Fruit fly (Drosophila melanogaster): ENCODE measurements around the gene CG31125.

The CG31125 gene

DNA sequence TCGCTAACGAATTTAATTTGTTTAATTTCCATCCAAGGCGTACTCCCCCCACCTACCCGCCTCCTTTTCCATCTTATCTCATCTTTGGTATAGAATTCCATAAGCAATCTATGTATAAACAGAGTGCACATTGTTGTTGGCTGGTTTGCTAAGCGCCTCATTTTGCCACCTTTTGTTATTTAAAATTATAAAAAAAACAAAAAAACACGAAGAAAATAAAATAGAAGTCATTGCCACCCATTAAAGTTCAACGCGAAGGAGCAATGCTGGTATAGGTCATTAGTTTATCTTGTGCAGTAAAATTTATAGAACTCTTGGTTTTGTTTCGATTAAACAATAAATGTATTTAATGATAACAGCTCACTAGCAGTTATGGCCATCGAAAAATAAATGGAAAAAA, 20.3 kb downstream of the CG31125 start:
- TF ChIP-seq bab1 (GFP tag; optimal IDR thresholded peaks at IDR 0.05) = no peak
- TF ChIP-seq kay (GFP tag; ENCODE audit: borderline replicate concordance) = peak; percentile 73

DNA sequence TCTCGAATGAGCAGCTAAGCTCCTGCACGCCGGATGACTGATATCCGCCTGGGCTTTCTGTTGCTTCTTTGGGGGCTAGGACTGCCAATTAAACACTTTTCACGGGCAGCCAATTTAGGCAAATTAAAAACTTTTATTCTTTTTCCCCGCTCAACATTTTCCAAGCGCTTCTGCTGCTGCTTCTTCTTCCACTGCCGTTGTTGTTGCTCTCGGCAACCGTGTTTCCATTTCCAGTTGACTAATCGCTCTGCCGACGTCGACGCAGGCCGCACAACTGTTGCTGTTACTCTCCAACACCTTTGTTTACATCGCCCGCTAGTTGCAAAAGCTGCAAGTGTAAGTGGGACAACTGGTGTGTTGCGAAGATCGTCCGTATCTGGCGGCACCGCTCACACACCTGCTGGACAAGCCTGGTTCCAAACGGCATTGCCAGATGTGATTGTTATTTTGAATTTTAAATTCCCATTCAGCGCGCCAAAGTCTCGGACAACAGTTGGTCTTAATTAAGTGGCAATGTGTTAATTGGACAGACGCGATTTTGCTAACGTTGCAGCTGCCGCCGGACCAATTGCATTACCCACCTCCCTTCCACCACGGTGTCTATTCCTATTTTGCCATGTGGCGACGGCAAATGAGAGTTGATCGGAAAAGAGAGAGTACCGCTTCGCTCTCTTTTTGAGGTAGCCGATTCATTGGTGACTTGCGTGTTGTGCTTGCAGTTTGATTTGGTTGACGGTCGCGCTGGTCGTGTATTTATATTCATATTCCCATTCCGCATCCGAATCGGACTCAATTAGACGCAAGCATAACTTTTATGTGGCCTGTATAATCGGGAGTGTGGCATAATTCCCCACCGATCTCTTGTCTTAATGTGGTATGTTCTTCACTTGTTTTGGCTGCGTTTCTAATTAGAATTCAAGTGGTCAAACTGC, 24.5 kb downstream of the CG31125 start, which contains the start of gene Wsck:
Gene Wsck (minus strand): TSS at position 199 of the 932 bp plus-strand sequence.
- TF ChIP-seq cnc (optimal IDR thresholded peaks at IDR 0.05) (peak; percentile 55 to 76), Mnt (GFP tag; optimal IDR thresholded peaks at IDR 0.05) (peak; percentile 82), toe (GFP tag; optimal IDR thresholded peaks at IDR 0.05) (no peak), pad (GFP tag; optimal IDR thresholded peaks at IDR 0.05) (peak; percentile 68), CG14711 (tag; optimal IDR thresholded peaks at IDR 0.05) (peak; percentile 19), CG5204 (GFP tag; optimal IDR thresholded peaks at IDR 0.05) (no peak), bab1 (GFP tag; optimal IDR thresholded peaks at IDR 0.05) (peak; percentile 63), CG12768 (GFP tag; optimal IDR thresholded peaks at IDR 0.05) (peak; percentile 33), ovo (GFP tag; optimal IDR thresholded peaks at IDR 0.05) (peak; percentile 33), cic (GFP tag; optimal IDR thresholded peaks at IDR 0.05) (peak; percentile 77), CG1620 (GFP tag; optimal IDR thresholded peaks at IDR 0.05) (no peak), CG7101 (tag; optimal IDR thresholded peaks at IDR 0.05) (peak; percentile 30), Hr96 (GFP tag; optimal IDR thresholded peaks at IDR 0.05) (no peak), kay (GFP tag; ENCODE audit: borderline replicate concordance) (peak; percentile 96), tj (GFP tag; optimal IDR thresholded peaks at IDR 0.05) (peak; percentile 89)

DNA sequence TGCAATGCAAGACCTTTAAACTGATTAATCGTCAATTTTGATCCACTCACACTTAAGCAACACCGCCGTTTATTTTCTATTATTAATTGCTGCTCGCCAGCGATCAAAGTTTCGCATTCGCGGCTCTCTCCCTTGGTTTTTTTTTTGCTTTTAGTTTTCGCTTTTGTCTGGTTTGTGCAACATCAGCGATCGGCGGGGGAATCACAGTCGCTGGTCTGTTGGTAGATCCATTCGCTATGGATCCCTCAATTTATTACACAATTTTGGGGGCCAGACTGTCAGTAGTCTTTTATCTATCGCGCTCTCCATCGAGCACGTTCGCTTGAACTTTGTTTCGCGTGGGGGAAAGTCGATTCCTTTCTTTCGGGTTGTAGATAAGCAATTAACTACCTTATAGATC, 28.0 kb downstream of the CG31125 start:
- peak; percentile 3 for TF ChIP-seq cic (GFP tag; optimal IDR thresholded peaks at IDR 0.05)
- TF ChIP-seq CG12768 (GFP tag; optimal IDR thresholded peaks at IDR 0.05) = peak; percentile 54
- no peak for TF ChIP-seq Mnt (GFP tag; optimal IDR thresholded peaks at IDR 0.05)
- TF ChIP-seq Crg-1 (GFP tag; optimal IDR thresholded peaks at IDR 0.05) = no peak
- TF ChIP-seq tj (GFP tag; optimal IDR thresholded peaks at IDR 0.05) = peak; percentile 66
- TF ChIP-seq toe (GFP tag; optimal IDR thresholded peaks at IDR 0.05) = no peak

DNA sequence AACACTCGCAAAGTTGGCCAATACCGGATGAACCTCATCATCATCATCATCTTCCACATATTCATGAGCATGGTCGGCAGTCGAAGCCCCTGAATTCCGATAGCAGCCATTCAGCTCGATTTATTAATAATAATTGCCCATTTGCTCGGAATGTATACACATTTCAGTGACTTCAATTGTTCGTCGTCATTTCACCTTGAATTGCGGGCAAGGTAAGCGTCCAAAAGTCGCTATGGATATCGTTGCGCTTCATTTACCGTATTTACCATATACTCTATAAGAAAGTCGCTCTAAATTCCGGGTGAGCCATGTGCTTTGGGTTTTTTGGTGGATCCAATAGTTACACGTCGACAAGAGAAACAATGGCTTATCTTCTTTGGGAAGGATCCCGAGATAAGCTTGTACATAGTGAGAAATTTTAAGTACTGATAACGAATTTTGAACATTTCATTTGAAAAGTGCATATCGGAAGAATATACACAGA, 28.6 kb downstream of the CG31125 start:
- TF ChIP-seq CG33017 (tag; optimal IDR thresholded peaks at IDR 0.05) (peak; percentile 11), CG14711 (tag; optimal IDR thresholded peaks at IDR 0.05) (peak; percentile 37), CG7101 (tag; optimal IDR thresholded peaks at IDR 0.05) (peak; percentile 21), Clk (GFP tag; optimal IDR thresholded peaks at IDR 0.05) (peak; percentile 17), tj (GFP tag; optimal IDR thresholded peaks at IDR 0.05) (no peak), Mnt (GFP tag; optimal IDR thresholded peaks at IDR 0.05) (peak; percentile 43), cnc (optimal IDR thresholded peaks at IDR 0.05) (no peak), Hr96 (GFP tag; optimal IDR thresholded peaks at IDR 0.05) (no peak), pad (GFP tag; optimal IDR thresholded peaks at IDR 0.05) (peak; percentile 30), CG5204 (GFP tag; optimal IDR thresholded peaks at IDR 0.05) (no peak), toe (GFP tag; optimal IDR thresholded peaks at IDR 0.05) (no peak), CG12768 (GFP tag; optimal IDR thresholded peaks at IDR 0.05) (no peak), CG7045 (GFP tag; optimal IDR thresholded peaks at IDR 0.05) (peak; percentile 65), bab1 (GFP tag; optimal IDR thresholded peaks at IDR 0.05) (peak; percentile 34), ovo (GFP tag; optimal IDR thresholded peaks at IDR 0.05) (no peak), CG1620 (GFP tag; optimal IDR thresholded peaks at IDR 0.05) (no peak), Crg-1 (GFP tag; optimal IDR thresholded peaks at IDR 0.05) (no peak), cic (GFP tag; optimal IDR thresholded peaks at IDR 0.05) (no peak), kay (GFP tag; ENCODE audit: borderline replicate concordance) (no peak), CG11617 (GFP tag; optimal IDR thresholded peaks at IDR 0.05) (peak; percentile 14)

DNA sequence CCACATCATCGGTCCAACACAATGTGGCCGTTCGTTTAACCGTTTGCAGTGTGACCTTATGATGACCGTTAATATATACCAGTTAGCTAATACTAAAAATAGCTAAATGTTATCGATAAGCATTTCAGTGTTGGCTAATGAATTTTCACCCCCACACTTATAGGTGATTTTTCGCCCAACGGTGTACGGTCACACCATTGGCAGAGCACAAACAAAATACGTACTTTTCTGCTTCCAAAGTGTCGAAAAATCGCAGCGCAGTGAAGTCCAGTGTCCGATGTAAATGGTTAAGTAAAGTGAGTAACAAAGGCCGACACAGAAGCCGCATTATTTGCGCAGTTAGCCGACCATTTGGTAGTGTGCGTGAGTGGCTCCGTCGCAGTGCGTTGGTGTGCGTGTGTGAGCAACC, 29.1 kb downstream of the CG31125 start, which contains the start of the genes Syx18 and atl:
Gene Syx18 (minus strand): TSS at position 46 of the 409 bp plus-strand sequence.
Gene atl (plus strand): TSS at position 155 of the 409 bp plus-strand sequence.
- TF ChIP-seq Hr96 (GFP tag; optimal IDR thresholded peaks at IDR 0.05) = no peak
- peak; percentile 26 for TF ChIP-seq pad (GFP tag; optimal IDR thresholded peaks at IDR 0.05)
- TF ChIP-seq CG33017 (tag; optimal IDR thresholded peaks at IDR 0.05) = no peak
- TF ChIP-seq Crg-1 (GFP tag; optimal IDR thresholded peaks at IDR 0.05) = peak; percentile 36
- no peak for TF ChIP-seq CG5204 (GFP tag; optimal IDR thresholded peaks at IDR 0.05)
- TF ChIP-seq CG7101 (tag; optimal IDR thresholded peaks at IDR 0.05) = peak; percentile 28
- peak; percentile 41 for TF ChIP-seq Mnt (GFP tag; optimal IDR thresholded peaks at IDR 0.05)
- TF ChIP-seq cic (GFP tag; optimal IDR thresholded peaks at IDR 0.05) = peak; percentile 38
- TF ChIP-seq CG1620 (GFP tag; optimal IDR thresholded peaks at IDR 0.05) = peak; percentile 67
- peak; percentile 56 for TF ChIP-seq CG14711 (tag; optimal IDR thresholded peaks at IDR 0.05)
- TF ChIP-seq bab1 (GFP tag; optimal IDR thresholded peaks at IDR 0.05) = peak; percentile 85
- no peak for TF ChIP-seq kay (GFP tag; ENCODE audit: borderline replicate concordance)

DNA sequence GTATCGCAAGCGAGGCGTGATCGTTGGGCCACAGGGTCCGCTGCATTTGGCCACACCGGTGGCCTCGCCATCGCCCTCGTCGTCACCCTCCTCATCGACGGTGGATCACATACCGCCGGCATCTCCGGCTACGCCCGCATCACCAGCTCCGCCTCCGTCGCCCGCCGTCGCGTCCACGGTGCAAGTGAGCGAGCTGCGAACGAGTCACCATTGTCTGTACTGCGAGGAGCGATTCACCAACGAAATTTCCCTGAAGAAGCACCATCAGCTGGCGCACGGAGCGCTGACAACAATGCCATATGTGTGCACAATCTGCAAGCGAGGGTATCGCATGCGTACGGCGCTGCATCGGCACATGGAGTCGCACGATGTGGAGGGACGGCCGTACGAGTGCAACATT, 34.1 kb downstream of the CG31125 start:
- TF ChIP-seq CG14711 (tag; optimal IDR thresholded peaks at IDR 0.05) (no peak), kay (GFP tag; ENCODE audit: borderline replicate concordance) (no peak), Mnt (GFP tag; optimal IDR thresholded peaks at IDR 0.05) (no peak), tj (GFP tag; optimal IDR thresholded peaks at IDR 0.05) (no peak), CG1620 (GFP tag; optimal IDR thresholded peaks at IDR 0.05) (no peak), bab1 (GFP tag; optimal IDR thresholded peaks at IDR 0.05) (no peak), toe (GFP tag; optimal IDR thresholded peaks at IDR 0.05) (no peak), pad (GFP tag; optimal IDR thresholded peaks at IDR 0.05) (no peak), Clk (GFP tag; optimal IDR thresholded peaks at IDR 0.05) (no peak), CG5204 (GFP tag; optimal IDR thresholded peaks at IDR 0.05) (no peak), CG11617 (GFP tag; optimal IDR thresholded peaks at IDR 0.05) (no peak), CG7045 (GFP tag; optimal IDR thresholded peaks at IDR 0.05) (no peak), cic (GFP tag; optimal IDR thresholded peaks at IDR 0.05) (no peak), CG33017 (tag; optimal IDR thresholded peaks at IDR 0.05) (no peak), Hr96 (GFP tag; optimal IDR thresholded peaks at IDR 0.05) (no peak), CG12768 (GFP tag; optimal IDR thresholded peaks at IDR 0.05) (no peak)

Data from whole organism, adult.